Worm (Caenorhabditis elegans): Measurements from ENCODE around the gene dnj-10.
A peak's percentile ranks its signal among the peaks of the same experiment; 100 is the strongest.

dnj-10 gene

ce11 chrIII:8656957-8657356, 26.0 kb downstream of the dnj-10 start (continued):
- TF ChIP-seq ZK337.2 (GFP tag; IDR thresholded peaks at IDR 0.05) (no peak), ztf-11 (tag; optimal IDR thresholded peaks at IDR 0.05) (no peak), T26A8.4 (GFP tag; IDR thresholded peaks at IDR 0.05) (no peak), nhr-6 (tag; optimal IDR thresholded peaks at IDR 0.05) (no peak), ceh-28 (tag; optimal IDR thresholded peaks at IDR 0.05) (no peak), fos-1 (tag; optimal IDR thresholded peaks at IDR 0.05) (no peak), lin-13 (GFP tag; optimal IDR thresholded peaks at IDR 0.05) (no peak), daf-8 (GFP tag; IDR thresholded peaks at IDR 0.05) (0 out of 2 replicates have a peak, but pooled peaks have one; percentile 6), pqm-1 (tag; optimal IDR thresholded peaks at IDR 0.05) (peak; percentile 78), ztf-7 (tag; optimal IDR thresholded peaks at IDR 0.05) (no peak), F26F4.8 (GFP tag; conservative IDR thresholded peaks at IDR 0.05) (no peak), mdl-1 (tag; optimal IDR thresholded peaks at IDR 0.05) (peak in 1 of 2 experiments; percentile 64), jun-1 (tag; optimal IDR thresholded peaks at IDR 0.05) (no peak), daf-19 (GFP tag; conservative IDR thresholded peaks at IDR 0.05) (no peak), tra-1 (GFP tag; IDR thresholded peaks at IDR 0.05) (0 out of 2 replicates have a peak, but pooled peaks have one; percentile 41), aha-1 (tag) (peak; percentile 76), spr-1 (tag; optimal IDR thresholded peaks at IDR 0.05) (no peak), ceh-20 (GFP tag; IDR thresholded peaks at IDR 0.05) (peak; percentile 56; the same call in 1 of the 2 replicates), ceh-32 (tag; optimal IDR thresholded peaks at IDR 0.05; ENCODE audit: poor library complexity) (no peak), zip-11 (GFP tag; IDR thresholded peaks at IDR 0.05) (no peak), nhr-41 (GFP tag; IDR thresholded peaks at IDR 0.05) (no peak), lsy-2 (tag; optimal IDR thresholded peaks at IDR 0.05) (peak in 1 of 2 experiments; percentile 8), mxl-2 (GFP tag; conservative IDR thresholded peaks at IDR 0.05) (peak; percentile 87), php-3 (GFP tag; IDR thresholded peaks at IDR 0.05) (peak; percentile 77), F44E2.7 (GFP tag; IDR thresholded peaks at IDR 0.05) (no peak), arid-1 (GFP tag; conservative IDR thresholded peaks at IDR 0.05) (no peak), mdt-29 (GFP tag; IDR thresholded peaks at IDR 0.05) (no peak), unc-62 (GFP tag; optimal IDR thresholded peaks at IDR 0.05 in 1 of 2) (no peak), unc-62 (tag; optimal IDR thresholded peaks at IDR 0.05) (no peak), lin-38 (GFP tag; IDR thresholded peaks at IDR 0.05) (no peak), tag-97 (GFP tag; IDR thresholded peaks at IDR 0.05) (no peak), nhr-102 (tag; optimal IDR thresholded peaks at IDR 0.05) (no peak), dmd-8 (GFP tag; IDR thresholded peaks at IDR 0.05) (no peak), zfp-2 (tag; optimal IDR thresholded peaks at IDR 0.05) (no peak), unc-130 (GFP tag; optimal IDR thresholded peaks at IDR 0.05) (no peak), daf-12 (tag; optimal IDR thresholded peaks at IDR 0.05) (no peak), hlh-30 (tag; optimal IDR thresholded peaks at IDR 0.05; ENCODE audit: insufficient read depth) (peak; percentile 78), fkh-10 (GFP tag; optimal IDR thresholded peaks at IDR 0.05) (no peak), attf-4 (tag; optimal IDR thresholded peaks at IDR 0.05) (no peak), ces-1 (GFP tag; optimal IDR thresholded peaks at IDR 0.05) (no peak), hif-1 (tag; optimal IDR thresholded peaks at IDR 0.05) (no peak), madf-5 (GFP tag; IDR thresholded peaks at IDR 0.05) (no peak), sdz-12 (GFP tag; optimal IDR thresholded peaks at IDR 0.05) (no peak), skn-1 (tag; optimal IDR thresholded peaks at IDR 0.05) (no peak), nhr-25 (tag; optimal IDR thresholded peaks at IDR 0.05; ENCODE audit: borderline replicate concordance, insufficient read depth) (no peak), nhr-28 (tag; optimal IDR thresholded peaks at IDR 0.05) (peak; percentile 88), mes-2 (tag; optimal IDR thresholded peaks at IDR 0.05; ENCODE audit: poor library complexity, severe bottlenecking) (no peak), snpc-4 (tag; optimal IDR thresholded peaks at IDR 0.05) (no peak), rbr-2 (tag; optimal IDR thresholded peaks at IDR 0.05) (no peak), lin-15B (tag; optimal IDR thresholded peaks at IDR 0.05) (no peak), ceh-62 (tag; optimal IDR thresholded peaks at IDR 0.05) (no peak), duxl-1 (tag; optimal IDR thresholded peaks at IDR 0.05; ENCODE audit: poor library complexity) (no peak), aly-2 (tag; optimal IDR thresholded peaks at IDR 0.05) (no peak)

All from whole organism, L4 larva.